Worm (Caenorhabditis elegans): Measurements from ENCODE around the gene snb-2.

snb-2 gene

DNA sequence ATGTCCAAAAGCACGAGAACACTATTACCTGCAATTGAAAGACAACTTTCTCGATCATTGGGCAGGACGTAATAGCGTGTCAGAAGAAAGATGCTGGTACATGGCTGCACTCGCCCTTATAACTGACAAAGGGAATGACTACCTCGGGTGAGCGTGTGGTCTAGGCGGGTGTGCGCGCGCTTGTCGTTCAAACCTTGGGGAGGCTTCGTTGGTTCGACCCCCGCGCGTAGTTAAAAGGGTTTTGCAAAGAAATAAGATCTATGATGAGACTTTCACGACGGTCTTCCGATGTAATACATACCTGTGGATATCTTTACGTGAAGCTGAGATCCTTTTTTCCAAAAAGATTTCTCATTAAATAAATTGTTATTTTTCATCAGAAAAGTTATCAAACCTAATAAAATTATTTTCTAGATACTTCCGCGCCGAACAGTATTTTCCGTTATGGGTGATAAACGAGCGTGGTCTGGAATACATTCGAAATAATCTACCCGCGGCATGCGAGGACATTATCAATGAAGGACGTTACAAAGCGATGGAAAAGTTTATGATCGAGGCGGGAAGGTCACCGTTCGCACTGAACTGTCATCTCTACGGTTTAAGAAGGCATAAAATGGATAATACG is 42.1 kb downstream of the snb-2 start (continued):
- peak; percentile 96 to 98 for TF ChIP-seq daf-16 (GFP tag; optimal IDR thresholded peaks at IDR 0.05)
- TF ChIP-seq daf-16 (tag; optimal IDR thresholded peaks at IDR 0.05), result peak; percentile 81
- TF ChIP-seq ces-1 (GFP tag; optimal IDR thresholded peaks at IDR 0.05), result peak; percentile 55
- TF ChIP-seq mxl-2 (GFP tag; conservative IDR thresholded peaks at IDR 0.05), result peak; percentile 93
- no peak for TF ChIP-seq fos-1 (tag; optimal IDR thresholded peaks at IDR 0.05)
- TF ChIP-seq nhr-11 (tag; optimal IDR thresholded peaks at IDR 0.05), result peak; percentile 47
- TF ChIP-seq nhr-10 (tag; optimal IDR thresholded peaks at IDR 0.05), result no peak
- TF ChIP-seq madf-5 (GFP tag; IDR thresholded peaks at IDR 0.05), result peak; percentile 100
- TF ChIP-seq duxl-1 (tag; optimal IDR thresholded peaks at IDR 0.05; ENCODE audit: poor library complexity), result peak; percentile 97
- TF ChIP-seq lir-3 (tag; optimal IDR thresholded peaks at IDR 0.05), result peak; percentile 95
- peak; percentile 100 for TF ChIP-seq daf-19 (GFP tag; conservative IDR thresholded peaks at IDR 0.05)
- no peak for TF ChIP-seq ceh-62 (tag; optimal IDR thresholded peaks at IDR 0.05)
- TF ChIP-seq dmd-6 (GFP tag; IDR thresholded peaks at IDR 0.05), result peak; percentile 88
- peak; percentile 91 for TF ChIP-seq mep-1 (tag; optimal IDR thresholded peaks at IDR 0.05)
- peak; percentile 89 for TF ChIP-seq dve-1 (tag; optimal IDR thresholded peaks at IDR 0.05; ENCODE audit: insufficient read depth)

DNA sequence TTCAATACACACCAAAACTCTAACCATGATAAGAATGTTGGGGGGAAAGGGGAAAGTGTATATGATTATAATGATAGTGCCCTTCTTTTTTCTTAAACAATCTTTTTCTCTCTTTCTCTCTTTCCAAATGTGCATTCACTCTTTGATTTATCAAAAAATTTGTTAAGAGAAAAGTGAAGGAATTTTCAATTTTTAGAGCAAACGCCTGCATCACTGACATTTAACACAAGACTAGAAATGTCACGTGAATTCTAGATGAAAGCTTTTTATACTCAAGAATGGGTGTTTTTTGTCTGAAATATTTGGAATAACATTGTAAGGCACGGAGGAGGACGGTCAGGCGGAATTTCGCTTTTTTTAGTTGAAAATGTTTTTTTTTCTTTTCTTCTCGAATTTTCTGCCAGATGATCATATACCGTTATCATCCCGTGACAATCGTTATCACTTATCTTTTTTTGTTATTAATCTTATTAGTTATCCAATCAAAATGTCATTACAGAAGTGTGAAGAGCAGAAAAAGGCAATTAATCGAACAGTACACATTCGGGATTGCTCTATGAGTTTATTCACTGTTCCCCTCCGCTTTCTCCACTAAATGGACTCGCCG is 43.6 kb downstream of the snb-2 start, which contains the start of the genes frm-7 and F55C5.17:
Gene frm-7, plus strand, starts transcription at position 500 of the 607 bp plus-strand sequence.
Gene F55C5.17, plus strand, starts transcription at position 557 of the 607 bp plus-strand sequence.
- TF ChIP-seq pqm-1 (tag; optimal IDR thresholded peaks at IDR 0.05) (peak; percentile 47), dve-1 (tag; optimal IDR thresholded peaks at IDR 0.05; ENCODE audit: insufficient read depth) (peak; percentile 57), ztf-11 (tag; optimal IDR thresholded peaks at IDR 0.05) (no peak), unc-62 (GFP tag; optimal IDR thresholded peaks at IDR 0.05 in 1 of 2) (no peak), unc-62 (tag; optimal IDR thresholded peaks at IDR 0.05) (no peak), dmd-6 (GFP tag; IDR thresholded peaks at IDR 0.05) (peak; percentile 54), mdt-29 (GFP tag; IDR thresholded peaks at IDR 0.05) (peak; percentile 64), ztf-7 (tag; optimal IDR thresholded peaks at IDR 0.05) (no peak), Y48G9A.11 (GFP tag; IDR thresholded peaks at IDR 0.05) (no peak), nhr-48 (tag; optimal IDR thresholded peaks at IDR 0.05) (peak; percentile 26), hlh-11 (tag; optimal IDR thresholded peaks at IDR 0.05) (peak; percentile 73), daf-16 (GFP tag; optimal IDR thresholded peaks at IDR 0.05) (no peak), daf-16 (tag; optimal IDR thresholded peaks at IDR 0.05) (peak; percentile 50), nhr-28 (tag; optimal IDR thresholded peaks at IDR 0.05) (peak; percentile 19), mep-1 (tag; optimal IDR thresholded peaks at IDR 0.05) (peak; percentile 37), nhr-41 (GFP tag; IDR thresholded peaks at IDR 0.05) (0 out of 2 replicates have a peak, but pooled peaks have one; percentile 9), hlh-30 (tag; optimal IDR thresholded peaks at IDR 0.05; ENCODE audit: insufficient read depth) (peak; percentile 84), T20F7.1 (GFP tag; optimal IDR thresholded peaks at IDR 0.05) (peak; percentile 60), php-3 (GFP tag; IDR thresholded peaks at IDR 0.05) (peak; percentile 64; the same call in 1 of the 2 replicates), hif-1 (tag; optimal IDR thresholded peaks at IDR 0.05) (no peak), aha-1 (tag) (peak; percentile 17), lim-7 (GFP tag; IDR thresholded peaks at IDR 0.05) (peak; percentile 15; the same call in 1 of the 2 replicates)

DNA sequence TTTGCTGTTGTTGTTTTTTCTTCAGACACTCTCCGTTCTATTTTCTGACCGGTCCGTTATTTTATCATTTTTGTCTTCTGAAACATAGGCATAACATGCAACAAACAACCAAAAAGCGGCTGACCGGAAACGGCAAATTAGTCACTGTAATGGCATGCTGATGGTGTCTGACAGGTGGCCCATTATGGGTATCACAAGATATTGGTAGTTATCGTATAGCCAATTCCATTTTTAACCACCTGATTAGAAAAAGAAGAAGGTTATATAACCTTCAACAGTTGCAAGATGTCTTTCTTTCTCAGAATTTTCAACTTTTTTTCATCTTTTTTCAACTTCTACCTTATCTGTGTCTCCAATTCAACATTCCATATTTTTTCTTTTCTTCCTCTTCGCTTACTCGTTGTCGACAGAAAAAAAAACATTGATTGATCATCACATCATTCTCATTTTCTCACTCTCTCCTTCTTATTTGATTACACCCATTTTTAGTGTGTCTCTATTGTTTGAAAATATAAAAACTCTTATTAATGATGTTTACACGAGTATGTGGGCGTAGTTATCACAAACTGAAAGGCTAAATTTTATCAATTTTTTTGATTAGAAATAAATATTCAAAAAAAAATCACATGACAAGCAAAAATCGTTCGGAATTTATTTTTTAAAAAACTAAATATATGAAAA is 44.8 kb downstream of the snb-2 start:
- TF ChIP-seq F44E2.7 (GFP tag; IDR thresholded peaks at IDR 0.05), result no peak
- TF ChIP-seq D1046.2 (GFP tag; IDR thresholded peaks at IDR 0.05), result no peak
- TF ChIP-seq pqm-1 (tag; optimal IDR thresholded peaks at IDR 0.05), result peak; percentile 53
- TF ChIP-seq mdl-1 (tag; optimal IDR thresholded peaks at IDR 0.05), result no peak
- no peak for TF ChIP-seq daf-12 (tag; optimal IDR thresholded peaks at IDR 0.05)
- TF ChIP-seq ces-1 (GFP tag; optimal IDR thresholded peaks at IDR 0.05), result no peak
- no peak for TF ChIP-seq lin-1 (GFP tag; IDR thresholded peaks at IDR 0.05)
- no peak for TF ChIP-seq spr-3 (GFP tag; optimal IDR thresholded peaks at IDR 0.05)
- no peak for TF ChIP-seq nhr-42 (GFP tag; IDR thresholded peaks at IDR 0.05)
- TF ChIP-seq ceh-32 (tag; optimal IDR thresholded peaks at IDR 0.05; ENCODE audit: poor library complexity), result no peak
- peak in 1 of 2 experiments; percentile 85 for TF ChIP-seq unc-62 (GFP tag; optimal IDR thresholded peaks at IDR 0.05 in 1 of 2)
- TF ChIP-seq unc-62 (tag; optimal IDR thresholded peaks at IDR 0.05), result no peak
- no peak for TF ChIP-seq aly-2 (tag; optimal IDR thresholded peaks at IDR 0.05)
- no peak for TF ChIP-seq daf-8 (GFP tag; IDR thresholded peaks at IDR 0.05)
- no peak for TF ChIP-seq snpc-4 (tag; optimal IDR thresholded peaks at IDR 0.05)
- no peak for TF ChIP-seq nhr-10 (tag; optimal IDR thresholded peaks at IDR 0.05)
- no peak for TF ChIP-seq ama-1 (optimal IDR thresholded peaks at IDR 0.05)
- no peak for TF ChIP-seq lin-13 (GFP tag; optimal IDR thresholded peaks at IDR 0.05)
- no peak for TF ChIP-seq fkh-10 (GFP tag; optimal IDR thresholded peaks at IDR 0.05)
